Worm (Caenorhabditis elegans): ENCODE results near the gene sri-74.
"Not testable (repeated sequence)": the region's sequence is repeated elsewhere in the genome, so short reads cannot be mapped to it uniquely, and the experiment has no call there.

DNA sequence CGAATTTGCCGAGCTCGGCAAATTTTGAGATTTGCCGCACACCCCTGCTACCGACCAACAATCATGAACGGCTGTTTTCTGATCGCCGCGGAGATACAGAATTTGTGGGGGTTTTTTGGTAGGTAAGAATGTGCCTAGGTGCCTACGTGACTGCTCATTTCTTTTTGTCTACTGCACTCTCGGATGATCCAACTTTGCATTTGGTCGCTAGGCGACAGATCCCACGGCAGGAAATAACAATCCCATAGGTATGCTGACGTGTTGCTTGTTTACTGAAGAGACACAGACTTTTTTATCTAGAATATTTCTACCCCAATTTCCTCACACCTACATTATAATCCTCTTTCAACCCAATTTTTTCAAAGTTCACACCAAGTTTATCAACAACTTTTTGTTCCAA lies 48.0 kb downstream of the sri-74 start, which contains the start of gene K02F6.8:
- not testable (repeated sequence) for TF ChIP-seq unc-39 (tag; optimal IDR thresholded peaks at IDR 0.05); ceh-83 (GFP tag; optimal IDR thresholded peaks at IDR 0.05); nhr-12 (tag; optimal IDR thresholded peaks at IDR 0.05); ztf-11 (tag; optimal IDR thresholded peaks at IDR 0.05); nhr-28 (tag; optimal IDR thresholded peaks at IDR 0.05); bed-3 (GFP tag; optimal IDR thresholded peaks at IDR 0.05)
